Fruit fly (Drosophila melanogaster): Measurements from ENCODE around the gene Syx13.

DNA sequence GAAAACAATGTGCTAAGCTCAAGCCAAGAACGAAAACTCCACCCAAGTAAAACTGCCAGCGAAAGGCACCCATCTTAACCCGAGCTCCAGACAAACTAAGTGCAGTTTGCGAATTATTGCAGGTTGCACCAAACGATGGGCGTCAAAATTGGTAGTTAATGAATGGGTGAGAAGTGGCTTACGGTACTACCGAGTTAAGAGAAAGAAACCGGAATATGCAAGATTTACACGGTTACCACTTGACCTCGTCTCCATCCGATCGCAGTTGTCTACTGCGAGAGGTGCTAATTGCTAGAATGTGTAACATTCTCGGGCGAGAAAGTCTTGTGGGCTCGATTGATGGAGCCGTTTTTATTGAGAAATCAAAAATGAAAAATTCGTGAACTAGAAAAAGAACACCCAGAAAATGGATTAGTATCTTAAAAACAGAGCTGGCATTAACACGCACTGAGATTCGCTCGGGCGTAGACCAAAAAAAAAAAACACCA lies 17.1 kb downstream of the Syx13 start, which contains the start of the genes CG14115 and CG34428:
- TF ChIP-seq h (GFP tag; optimal IDR thresholded peaks at IDR 0.05) (no peak), dsf (GFP tag; optimal IDR thresholded peaks at IDR 0.05; ENCODE audit: borderline replicate concordance) (no peak), psq (GFP tag; optimal IDR thresholded peaks at IDR 0.05) (no peak), sv (GFP tag; optimal IDR thresholded peaks at IDR 0.05) (no peak), Hr83 (GFP tag; optimal IDR thresholded peaks at IDR 0.05; ENCODE audit: poor library complexity, severe bottlenecking) (no peak), usp (GFP tag; optimal IDR thresholded peaks at IDR 0.05) (no peak), Sp1 (GFP tag; optimal IDR thresholded peaks at IDR 0.05) (no peak), Myc (optimal IDR thresholded peaks at IDR 0.05) (no peak), Hr78 (GFP tag; optimal IDR thresholded peaks at IDR 0.05) (no peak)
